Worm (Caenorhabditis elegans) whole organism, L4/young adult: Measurements from ENCODE around the gene C53C11.5.

Experiments
- dao-5 ChIP-seq: sonication (generic microtip); optimal IDR thresholded peaks from 2 replicates; lab custom pipeline; 2016; ENCODE audit warnings: missing genotype, missing genetic modification characterization, moderate library complexity, missing compliant biosample characterization
- him-1 ChIP-seq: sonication (generic microtip); optimal IDR thresholded peaks from 2 replicates; lab custom pipeline; 2016; ENCODE audit warnings: missing genotype, missing genetic modification reagents, missing genetic modification characterization, missing compliant biosample characterization

DNA sequence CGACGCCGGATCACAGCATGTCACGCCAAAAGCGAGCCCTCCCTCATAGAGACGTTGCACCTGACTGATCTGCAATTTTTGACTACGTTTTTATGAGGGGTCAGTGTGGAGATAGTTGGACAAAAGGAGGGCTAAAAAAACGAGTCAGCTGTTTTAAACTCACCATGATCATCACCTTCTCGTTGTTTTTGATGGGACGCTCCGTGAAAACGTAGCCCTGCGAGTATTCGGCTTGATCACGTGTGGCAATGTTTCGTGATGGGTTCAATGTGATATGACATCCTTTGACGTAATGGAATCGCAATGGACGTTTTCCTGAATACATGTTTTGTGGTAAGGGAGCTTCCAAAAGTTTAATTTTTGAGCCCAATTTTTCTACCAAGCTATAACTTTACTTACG is 51.2 kb downstream of the C53C11.5 start:
- no peak for TF ChIP-seq him-1 (tag; lab: Kevin White, UChicago)
- TF ChIP-seq dao-5 (tag; lab: Kevin White, UChicago): no peak
